Worm (Caenorhabditis elegans) whole organism, L3 larva: ENCODE results near the gene cpt-6.

Source experiments
- ama-1 ChIP-seq: fragments of 150-350 bp; optimal IDR thresholded peaks from 2 replicates; lab custom pipeline; 2018
- ceh-82 ChIP-seq: fragments of 150-350 bp; optimal IDR thresholded peaks from 2 replicates; lab custom pipeline; 2014; ENCODE audit warnings: missing biosample characterization, missing genetic modification characterization
- egl-27 ChIP-seq: sonication (generic microtip); optimal IDR thresholded peaks from 4 replicates; lab custom pipeline; 2017; ENCODE audit warnings: missing biosample characterization, missing genetic modification reagents, missing genetic modification characterization
- elt-1 ChIP-seq: fragments of 150-350 bp; optimal IDR thresholded peaks from 2 replicates; lab custom pipeline; 2014; ENCODE audit warnings: missing biosample characterization, missing genetic modification characterization
- nfya-1 ChIP-seq: sonication (generic microtip); optimal IDR thresholded peaks from 2 replicates; lab custom pipeline; 2017; ENCODE audit warnings: missing genetic modification characterization, mild to moderate bottlenecking, missing compliant biosample characterization, antibody characterized with exemption, moderate library complexity; ENCODE audit not compliant: insufficient read depth
- nhr-25 ChIP-seq: sonication (generic microtip); optimal IDR thresholded peaks from 2 replicates; lab custom pipeline; 2017; ENCODE audit warnings: missing biosample characterization, missing genetic modification characterization
- nhr-28 ChIP-seq: fragments of 150-350 bp; optimal IDR thresholded peaks from 2 replicates; lab custom pipeline; 2014; ENCODE audit warnings: missing biosample characterization, missing genetic modification characterization
- nhr-67 ChIP-seq: fragments of 150-350 bp; optimal IDR thresholded peaks from 2 replicates; lab custom pipeline; 2014; ENCODE audit warnings: missing biosample characterization, missing genetic modification characterization
- nhr-76 ChIP-seq: fragments of 150-350 bp; sonication (generic microtip); optimal IDR thresholded peaks from 5 replicates; lab custom pipeline; 2014; ENCODE audit warnings: missing biosample characterization, missing genetic modification characterization
- nhr-77 ChIP-seq: fragments of 150-350 bp; optimal IDR thresholded peaks from 2 replicates; lab custom pipeline; 2014; ENCODE audit warnings: missing biosample characterization, missing genetic modification characterization
- pqm-1 ChIP-seq: fragments of 150-350 bp; optimal IDR thresholded peaks from 2 replicates; lab custom pipeline; 2017; ENCODE audit warnings: missing biosample characterization, missing genetic modification characterization, inconsistent platforms
- snpc-4 ChIP-seq: fragments of 150-350 bp; optimal IDR thresholded peaks from 2 replicates; lab custom pipeline; 2014; ENCODE audit warnings: missing biosample characterization, missing genetic modification characterization
- unc-62 ChIP-seq: fragments of 150-350 bp; sonication (generic microtip); optimal IDR thresholded peaks from 4 replicates; lab custom pipeline; 2014; ENCODE audit warnings: missing biosample characterization, missing genetic modification reagents, missing genetic modification characterization
- ztf-4 ChIP-seq: fragments of 150-350 bp; optimal IDR thresholded peaks from 2 replicates; lab custom pipeline; 2014; ENCODE audit warnings: missing biosample characterization, missing genetic modification characterization

ce11 chrV:6506238-6506956 lies 12.7 kb upstream of the cpt-6 start:
- TF ChIP-seq nhr-28 (tag; lab: Kevin White, UChicago) (no peak), elt-1 (tag; lab: Kevin White, UChicago) (no peak), unc-62 (GFP tag; lab: Kevin White, UChicago) (no peak), ztf-4 (tag; lab: Kevin White, UChicago) (no peak), nhr-76 (tag; lab: Kevin White, UChicago) (no peak), ama-1 (lab: Kevin White, UChicago) (no peak), pqm-1 (tag; lab: Kevin White, UChicago) (no peak), egl-27 (tag; lab: Kevin White, UChicago) (no peak), nhr-67 (tag; lab: Kevin White, UChicago) (no peak), nhr-25 (tag; lab: Kevin White, UChicago) (no peak), ceh-82 (tag; lab: Kevin White, UChicago) (no peak), nhr-77 (tag; lab: Kevin White, UChicago) (no peak), nfya-1 (tag; lab: Kevin White, UChicago) (no peak), snpc-4 (tag; lab: Kevin White, UChicago) (no peak)
